Worm (Caenorhabditis elegans) whole organism, mixed stage, embryonic: ENCODE data around the gene K11H3.2.

Source experiments
- blmp-1 ChIP-seq: fragments of 150-350 bp; optimal IDR thresholded peaks from 2 replicates; lab custom pipeline; 2014; ENCODE audit warnings: missing biosample characterization, missing genetic modification characterization
- ceh-43 ChIP-seq: fragments of 200-800 bp; sonication (Bioruptor generic); optimal IDR thresholded peaks from 2 replicates; lab custom pipeline; 2018; ENCODE audit warnings: mild to moderate bottlenecking, missing genetic modification characterization, moderate library complexity, missing compliant biosample characterization
- unc-62 ChIP-seq: fragments of 150-350 bp; optimal IDR thresholded peaks from 2 replicates; lab custom pipeline; 2014; ENCODE audit warnings: missing biosample characterization, missing genetic modification reagents, missing genetic modification characterization

DNA sequence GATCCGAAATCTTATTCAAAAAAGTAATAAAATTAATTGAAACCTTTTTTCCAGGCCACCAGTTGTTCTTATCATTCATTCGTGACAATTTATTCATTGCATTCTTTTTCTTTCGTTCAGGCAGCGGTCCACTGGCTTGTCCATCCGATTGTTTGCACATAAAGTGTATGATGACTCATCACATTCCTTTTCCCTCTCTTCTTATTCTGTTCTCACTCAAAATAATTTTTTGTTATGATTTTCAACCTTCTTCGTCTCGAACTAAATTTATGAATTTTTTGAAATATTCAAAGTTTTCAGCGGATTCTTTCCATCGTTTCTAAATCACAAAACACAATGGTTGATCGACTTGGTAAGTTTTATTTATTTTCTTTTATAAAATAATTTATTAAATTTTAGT lies 15.7 kb upstream of the K11H3.2 start, which contains the start of gene ZK632.12:
- no peak for TF ChIP-seq ceh-43
- no peak for TF ChIP-seq unc-62 (GFP tag; lab: Kevin White, UChicago)
- TF ChIP-seq blmp-1 (tag; lab: Kevin White, UChicago), result no peak
